Worm (Caenorhabditis elegans) whole organism, L2 larva: ENCODE data around the gene cutl-3.

ENCODE experiments used
- Y55F3AM.14 ChIP-seq: fragments of 200-800 bp; sonication (Bioruptor generic); optimal IDR thresholded peaks from 2 replicates; lab custom pipeline; 2018; ENCODE audit warnings: mild to moderate bottlenecking, missing genetic modification characterization, missing compliant biosample characterization
- crh-2 ChIP-seq: sonication (generic microtip); optimal IDR thresholded peaks from 2 replicates; lab custom pipeline; 2017; ENCODE audit warnings: missing biosample characterization, missing genetic modification characterization
- fos-1 ChIP-seq: fragments of 150-350 bp; optimal IDR thresholded peaks from 2 replicates; lab custom pipeline; 2014; ENCODE audit warnings: missing biosample characterization, missing genetic modification characterization
- nhr-23 ChIP-seq: fragments of 150-350 bp; optimal IDR thresholded peaks from 2 replicates; lab custom pipeline; 2014; ENCODE audit warnings: missing biosample characterization, missing genetic modification reagents, missing genetic modification characterization
- skn-1 ChIP-seq: sonication (generic microtip); optimal IDR thresholded peaks from 2 replicates; lab custom pipeline; 2017; ENCODE audit warnings: missing biosample characterization, missing genetic modification characterization
- unc-39 ChIP-seq: fragments of 150-350 bp; optimal IDR thresholded peaks from 2 replicates; lab custom pipeline; 2014; ENCODE audit warnings: missing biosample characterization, missing genetic modification characterization
- unc-62 ChIP-seq: fragments of 150-350 bp; optimal IDR thresholded peaks from 2 replicates; lab custom pipeline; 2014; ENCODE audit warnings: missing biosample characterization, missing genetic modification reagents, missing genetic modification characterization
- zag-1 ChIP-seq: fragments of 150-350 bp; optimal IDR thresholded peaks from 2 replicates; lab custom pipeline; 2014; ENCODE audit warnings: missing biosample characterization, missing genetic modification characterization

DNA sequence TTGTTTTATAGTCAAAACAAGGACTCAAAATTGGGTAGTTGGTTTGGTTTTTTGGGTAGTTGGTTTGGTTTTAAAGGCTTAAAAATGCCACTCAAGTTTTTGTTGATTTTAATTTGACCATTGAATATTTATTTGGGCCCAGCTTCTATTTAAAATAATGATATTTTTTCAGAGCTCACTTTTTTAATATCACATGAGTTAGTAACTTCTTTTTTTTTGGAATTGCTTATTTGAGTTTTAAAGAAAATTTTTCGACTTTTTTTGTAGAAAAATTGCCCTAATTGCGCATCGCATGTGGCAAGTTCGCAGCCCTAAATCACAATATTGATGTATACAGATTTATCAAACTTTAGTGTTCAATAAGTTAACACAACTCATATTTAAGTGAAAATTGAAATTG, 36.7 kb upstream of the cutl-3 start:
- no peak for TF ChIP-seq fos-1 (tag; lab: Kevin White, UChicago)
- TF ChIP-seq unc-39 (tag; lab: Kevin White, UChicago), result no peak
- no peak for TF ChIP-seq Y55F3AM.14 (GFP tag; lab: Kevin White, UChicago)
- TF ChIP-seq zag-1 (tag; lab: Kevin White, UChicago), result no peak
- no peak for TF ChIP-seq unc-62
- no peak for TF ChIP-seq nhr-23 (tag; lab: Kevin White, UChicago)
- no peak for TF ChIP-seq skn-1 (tag; lab: Kevin White, UChicago)
- no peak for TF ChIP-seq crh-2 (tag; lab: Kevin White, UChicago)
